Fruit fly (Drosophila melanogaster) whole organism, wandering third instar larva: ENCODE results near the gene Cralbp.

Experiments used
- Abd-B ChIP-seq: fragments of >200 bp; optimal IDR thresholded peaks from 2 replicates; lab custom pipeline; 2017; ENCODE audit warnings: missing biosample characterization, missing genetic modification characterization
- CG32264 ChIP-seq: fragments of 200-800 bp; sonication (Bioruptor generic); optimal IDR thresholded peaks from 2 replicates; lab custom pipeline; 2016; ENCODE audit warnings: missing biosample characterization, missing genetic modification characterization
- CG9705 ChIP-seq: fragments of 200-800 bp; sonication (Bioruptor generic); optimal IDR thresholded peaks from 2 replicates; lab custom pipeline; 2018; ENCODE audit warnings: missing biosample characterization, mild to moderate bottlenecking, missing genetic modification characterization
- CrebA ChIP-seq: fragments of 200-800 bp; sonication (Bioruptor generic); optimal IDR thresholded peaks from 2 replicates; lab custom pipeline; 2016; ENCODE audit warnings: missing biosample characterization, mild to moderate bottlenecking, missing genetic modification characterization, borderline replicate concordance
- Dfd ChIP-seq: fragments of >200 bp; optimal IDR thresholded peaks from 2 replicates; lab custom pipeline; 2017; ENCODE audit warnings: missing biosample characterization, missing genetic modification characterization
- Dif ChIP-seq: fragments of 200-275, 200-300 bp; sonication (Bioruptor generic); optimal IDR thresholded peaks from 2 replicates; lab custom pipeline; 2018; ENCODE audit warnings: missing biosample characterization, missing genetic modification characterization; ENCODE audit not compliant: partially characterized antibody
- GATAd ChIP-seq: sonication (Bioruptor generic); optimal IDR thresholded peaks from 2 replicates; lab custom pipeline; 2016; ENCODE audit warnings: missing biosample characterization, missing genetic modification characterization
- HLH106 ChIP-seq: fragments of 200-800 bp; optimal IDR thresholded peaks from 3 replicates; lab custom pipeline; 2019; ENCODE audit warnings: missing biosample characterization, mild to moderate bottlenecking, missing genetic modification characterization, moderate library complexity
- Hnf4 ChIP-seq: fragments of 200-800 bp; sonication (Bioruptor generic); optimal IDR thresholded peaks from 2 replicates; lab custom pipeline; 2016; ENCODE audit warnings: missing biosample characterization, mild to moderate bottlenecking, missing genetic modification characterization
- Hr78 ChIP-seq: fragments of >200 bp; optimal IDR thresholded peaks from 2 replicates; lab custom pipeline; 2017; ENCODE audit warnings: missing biosample characterization, missing genetic modification characterization
- Hr83 ChIP-seq: fragments of 200-300 bp; sonication (Bioruptor generic); optimal IDR thresholded peaks from 2 replicates; lab custom pipeline; 2016; ENCODE audit warnings: missing biosample characterization, mild to moderate bottlenecking, missing genetic modification characterization, moderate library complexity; ENCODE audit not compliant: poor library complexity, severe bottlenecking
- Jra ChIP-seq: sonication (Bioruptor generic); optimal IDR thresholded peaks from 2 replicates; lab custom pipeline; 2016; ENCODE audit warnings: missing biosample characterization, missing genetic modification characterization
- Mio ChIP-seq: sonication (Bioruptor generic); optimal IDR thresholded peaks from 2 replicates; lab custom pipeline; 2016; ENCODE audit warnings: missing biosample characterization, missing genetic modification characterization
- Myc ChIP-seq: fragments of >200 bp; optimal IDR thresholded peaks from 2 replicates; lab custom pipeline; 2017
- N ChIP-seq: fragments of >200 bp; optimal IDR thresholded peaks from 2 replicates; lab custom pipeline; 2018; ENCODE audit warnings: missing biosample characterization, missing external identifiers, missing genetic modification characterization
- OdsH ChIP-seq: fragments of 200-800 bp; sonication (Bioruptor generic); optimal IDR thresholded peaks from 2 replicates; lab custom pipeline; 2016; ENCODE audit warnings: missing biosample characterization, mild to moderate bottlenecking, missing genetic modification characterization
- Rel ChIP-seq, 2 experiments: fragments of 200-800 bp; sonication (Bioruptor generic) in 1 of 2; optimal IDR thresholded peaks; 2 replicates in 1 of 2; 3 replicates in 1 of 2; lab custom pipeline; 2016 to 2019; ENCODE audit warnings: mild to moderate bottlenecking in 2 of 2, missing biosample characterization in 2 of 2, missing genetic modification characterization in 2 of 2, moderate library complexity in 1 of 2
- Sp1 ChIP-seq: fragments of 200-800 bp; sonication (Bioruptor generic); optimal IDR thresholded peaks from 3 replicates; lab custom pipeline; 2019; ENCODE audit warnings: missing biosample characterization, mild to moderate bottlenecking, missing genetic modification characterization, moderate library complexity
- Vsx2 ChIP-seq: fragments of 200-300, 225-300 bp; sonication (Bioruptor generic); optimal IDR thresholded peaks from 2 replicates; lab custom pipeline; 2018; ENCODE audit warnings: missing biosample characterization, missing genetic modification characterization; ENCODE audit not compliant: partially characterized antibody
- br ChIP-seq: fragments of 200-800 bp; sonication (Bioruptor generic); optimal IDR thresholded peaks from 2 replicates; lab custom pipeline; 2016; ENCODE audit warnings: missing biosample characterization, missing genetic modification characterization
- brk ChIP-seq: fragments of 200-800 bp; sonication (Bioruptor generic); optimal IDR thresholded peaks from 2 replicates; lab custom pipeline; 2016; ENCODE audit warnings: missing biosample characterization, mild to moderate bottlenecking, missing genetic modification characterization
- dl ChIP-seq, 2 experiments: fragments of 175-275, 200-275 bp in 1 of 2; fragments of 200-275 bp in 1 of 2; sonication (Bioruptor generic); optimal IDR thresholded peaks; lab custom pipeline; 2018; ENCODE audit warnings: mild to moderate bottlenecking in 2 of 2, missing biosample characterization in 2 of 2, missing genetic modification characterization in 2 of 2, moderate library complexity in 2 of 2; ENCODE audit not compliant: partially characterized antibody in 2 of 2, insufficient read depth in 1 of 2
- dmrt93B ChIP-seq: fragments of 200-800 bp; sonication (Bioruptor generic); optimal IDR thresholded peaks from 2 replicates; lab custom pipeline; 2018; ENCODE audit warnings: missing biosample characterization, mild to moderate bottlenecking, missing genetic modification characterization
- dsf ChIP-seq: sonication (Bioruptor generic); optimal IDR thresholded peaks from 2 replicates; lab custom pipeline; 2016; ENCODE audit warnings: missing biosample characterization, missing genetic modification characterization, borderline replicate concordance
- ey ChIP-seq: fragments of 200-800 bp; sonication (Bioruptor generic); optimal IDR thresholded peaks from 2 replicates; lab custom pipeline; 2016; ENCODE audit warnings: missing biosample characterization, missing genetic modification characterization
- foxo ChIP-seq, 2 experiments: fragments of 200-800 bp; sonication (Bioruptor generic); optimal IDR thresholded peaks; 2 replicates in 1 of 2; 3 replicates in 1 of 2; lab custom pipeline; 2016 to 2017; ENCODE audit warnings: missing biosample characterization in 2 of 2, missing genetic modification characterization in 2 of 2
- fru ChIP-seq: fragments of 200-800 bp; sonication (Bioruptor generic); optimal IDR thresholded peaks from 3 replicates; lab custom pipeline; 2016; ENCODE audit warnings: missing biosample characterization, mild to moderate bottlenecking, missing genetic modification characterization
- h ChIP-seq: fragments of 200-800 bp; sonication (Bioruptor generic); optimal IDR thresholded peaks from 3 replicates; lab custom pipeline; 2016; ENCODE audit warnings: missing biosample characterization, mild to moderate bottlenecking, missing genetic modification characterization
- jim ChIP-seq: fragments of 175-275, 200-325 bp; sonication (Bioruptor generic); optimal IDR thresholded peaks from 2 replicates; lab custom pipeline; 2016; ENCODE audit warnings: missing biosample characterization, mild to moderate bottlenecking, missing genetic modification characterization
- lola ChIP-seq: fragments of >200 bp; optimal IDR thresholded peaks from 2 replicates; lab custom pipeline; 2017; ENCODE audit warnings: missing biosample characterization, missing genetic modification characterization
- pan ChIP-seq: fragments of >200 bp; optimal IDR thresholded peaks from 2 replicates; lab custom pipeline; 2017
- psq ChIP-seq: fragments of 200-800 bp; sonication (Bioruptor generic); optimal IDR thresholded peaks from 3 replicates; lab custom pipeline; 2017; ENCODE audit warnings: missing biosample characterization, mild to moderate bottlenecking, missing genetic modification characterization, moderate library complexity
- rgr ChIP-seq: fragments of 200-800 bp; sonication (Bioruptor generic); optimal IDR thresholded peaks from 3 replicates; lab custom pipeline; 2016; ENCODE audit warnings: missing biosample characterization, mild to moderate bottlenecking, missing genetic modification characterization
- sage ChIP-seq: fragments of 200-800 bp; sonication (Bioruptor generic); optimal IDR thresholded peaks from 2 replicates; lab custom pipeline; 2016; ENCODE audit warnings: missing biosample characterization, mild to moderate bottlenecking, missing genetic modification characterization
- sv ChIP-seq: fragments of 200-800 bp; sonication (Bioruptor generic); optimal IDR thresholded peaks from 3 replicates; lab custom pipeline; 2016; ENCODE audit warnings: missing biosample characterization, missing genetic modification characterization
- tai ChIP-seq: sonication (Bioruptor generic); optimal IDR thresholded peaks from 2 replicates; lab custom pipeline; 2016; ENCODE audit warnings: missing biosample characterization, missing genetic modification characterization
- usp ChIP-seq: fragments of >200 bp; optimal IDR thresholded peaks from 2 replicates; lab custom pipeline; 2017; ENCODE audit warnings: missing biosample characterization, missing genetic modification characterization
- woc ChIP-seq: sonication (Bioruptor generic); optimal IDR thresholded peaks from 2 replicates; lab custom pipeline; 2016; ENCODE audit warnings: missing biosample characterization, mild to moderate bottlenecking, missing genetic modification characterization

The Cralbp gene

dm6 chr3L:5796493-5796998 is 10.0 kb upstream of the Cralbp start, which contains the start of gene Tektin-C:
TSS of gene Tektin-C (minus strand) at chr3L:5796543.
- no peak for TF ChIP-seq usp (GFP tag; lab: Kevin White, UChicago)
- no peak for TF ChIP-seq Mio (GFP tag; lab: Kevin White, UChicago)
- no peak for TF ChIP-seq rgr
- TF ChIP-seq GATAd (GFP tag; lab: Kevin White, UChicago), result no peak
- TF ChIP-seq br (GFP tag; lab: Kevin White, UChicago), result no peak
- no peak for TF ChIP-seq N (GFP tag; lab: Kevin White, UChicago)
- TF ChIP-seq Sp1 (GFP tag; lab: Kevin White, UChicago), result no peak
- no peak for TF ChIP-seq Abd-B (GFP tag; lab: Kevin White, UChicago)
- TF ChIP-seq Myc, result no peak
- no peak for TF ChIP-seq jim (GFP tag; lab: Kevin White, UChicago)
- TF ChIP-seq ey (GFP tag; lab: Kevin White, UChicago), result no peak
- no peak for TF ChIP-seq CrebA (GFP tag; lab: Kevin White, UChicago)
- no peak for TF ChIP-seq OdsH (GFP tag; lab: Kevin White, UChicago)
- TF ChIP-seq lola (GFP tag; lab: Kevin White, UChicago), result no peak
- no peak for TF ChIP-seq Rel (GFP tag; optimal IDR thresholded peaks at IDR 0.05; lab: Kevin White, UChicago)
- TF ChIP-seq Rel (tag; optimal IDR thresholded peaks at IDR 0.05; lab: Kevin White, UChicago), result no peak
- TF ChIP-seq CG32264 (GFP tag; lab: Kevin White, UChicago), result no peak
- no peak for TF ChIP-seq Vsx2 (GFP tag; lab: Kevin White, UChicago)
- TF ChIP-seq Hr78 (GFP tag; lab: Kevin White, UChicago), result no peak

dm6 chr3L:5793967-5794366 is 7.4 kb upstream of the Cralbp start, which contains the start of gene Bre1:
TSS of gene Bre1 (minus strand) at chr3L:5794192.
- TF ChIP-seq dsf, result no peak
- TF ChIP-seq Hnf4 (GFP tag; lab: Kevin White, UChicago), result no peak
- TF ChIP-seq woc, result no peak
- no peak for TF ChIP-seq fru (GFP tag; lab: Kevin White, UChicago)
- no peak for TF ChIP-seq CrebA (GFP tag; lab: Kevin White, UChicago)

DNA sequence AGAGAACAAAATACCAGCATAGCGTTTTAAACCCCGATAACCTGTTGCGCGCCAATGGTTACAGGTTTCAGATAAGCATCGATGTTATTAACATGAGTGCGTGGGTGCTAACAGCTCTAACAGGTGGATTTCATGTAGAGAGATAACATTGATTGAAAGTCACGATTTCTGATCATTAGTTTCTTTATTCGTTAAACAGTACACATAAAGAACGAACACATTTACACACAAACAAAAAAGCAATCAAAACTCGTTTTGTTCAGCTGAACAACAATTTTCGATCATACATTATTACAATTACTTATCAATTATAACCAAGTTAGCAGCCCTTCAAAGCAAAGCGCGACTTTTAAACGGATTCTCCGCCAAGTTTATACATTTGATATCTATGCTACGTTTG is 3.1 kb upstream of the Cralbp start:
- no peak for TF ChIP-seq Abd-B (GFP tag; lab: Kevin White, UChicago)
- TF ChIP-seq sv (GFP tag; lab: Kevin White, UChicago), result peak; percentile 6
- peak; percentile 41 for TF ChIP-seq sage (GFP tag; lab: Kevin White, UChicago)
- no peak for TF ChIP-seq Jra (GFP tag; lab: Kevin White, UChicago)
- TF ChIP-seq OdsH (GFP tag; lab: Kevin White, UChicago), result peak; percentile 32
- TF ChIP-seq woc, result no peak
- TF ChIP-seq ey (GFP tag; lab: Kevin White, UChicago), result peak; percentile 42
- no peak for TF ChIP-seq dl (GFP tag; optimal IDR thresholded peaks at IDR 0.05; lab: Kevin White, UChicago; ENCODE audit: insufficient read depth in 1 of 2, partially characterized antibody in 2 of 2)
- no peak for TF ChIP-seq dmrt93B (GFP tag; lab: Kevin White, UChicago)
- no peak for TF ChIP-seq rgr
- TF ChIP-seq Sp1 (GFP tag; lab: Kevin White, UChicago), result no peak
- TF ChIP-seq tai, result no peak
- no peak for TF ChIP-seq Mio (GFP tag; lab: Kevin White, UChicago)
- TF ChIP-seq Vsx2 (GFP tag; lab: Kevin White, UChicago), result no peak
- TF ChIP-seq Hr78 (GFP tag; lab: Kevin White, UChicago), result no peak
- no peak for TF ChIP-seq brk
- TF ChIP-seq CG32264 (GFP tag; lab: Kevin White, UChicago), result peak; percentile 40
- peak; percentile 27 for TF ChIP-seq HLH106
- no peak for TF ChIP-seq Hnf4 (GFP tag; lab: Kevin White, UChicago)
- no peak for TF ChIP-seq Rel (GFP tag; optimal IDR thresholded peaks at IDR 0.05; lab: Kevin White, UChicago)
- no peak for TF ChIP-seq Rel (tag; optimal IDR thresholded peaks at IDR 0.05; lab: Kevin White, UChicago)
- no peak for TF ChIP-seq psq (GFP tag; lab: Kevin White, UChicago)
- TF ChIP-seq dsf, result peak; percentile 6
- TF ChIP-seq CG9705 (GFP tag; lab: Kevin White, UChicago), result peak; percentile 23
- no peak for TF ChIP-seq N (GFP tag; lab: Kevin White, UChicago)
- no peak for TF ChIP-seq Dif
- TF ChIP-seq Myc, result no peak
- TF ChIP-seq h (GFP tag; lab: Kevin White, UChicago), result no peak
- TF ChIP-seq pan (lab: Kevin White, UChicago), result no peak
- TF ChIP-seq foxo (GFP tag; optimal IDR thresholded peaks at IDR 0.05; lab: Kevin White, UChicago), result peak in 1 of 2 experiments; percentile 6
- no peak for TF ChIP-seq jim (GFP tag; lab: Kevin White, UChicago)
- TF ChIP-seq usp (GFP tag; lab: Kevin White, UChicago), result no peak
- peak; percentile 30 for TF ChIP-seq fru (GFP tag; lab: Kevin White, UChicago)
- no peak for TF ChIP-seq Dfd (GFP tag; lab: Kevin White, UChicago)
- no peak for TF ChIP-seq br (GFP tag; lab: Kevin White, UChicago)
- TF ChIP-seq CrebA (GFP tag; lab: Kevin White, UChicago), result no peak
- TF ChIP-seq GATAd (GFP tag; lab: Kevin White, UChicago), result no peak
- peak; percentile 31 for TF ChIP-seq Hr83 (GFP tag; lab: Kevin White, UChicago)
- TF ChIP-seq lola (GFP tag; lab: Kevin White, UChicago), result no peak
